Worm (Caenorhabditis elegans) whole organism, young adult: ENCODE data around the gene mrpl-53.

Experiments used
- B0261.1 ChIP-seq: sonication (generic microtip); optimal IDR thresholded peaks from 2 replicates; lab custom pipeline; 2016; ENCODE audit warnings: mild to moderate bottlenecking, missing genetic modification characterization, moderate library complexity, missing compliant biosample characterization
- B0336.3 ChIP-seq: fragments of 200-800 bp; sonication (Bioruptor generic); IDR thresholded peaks from 2 replicates; pipeline ENCODE4 v1.3.6; 2022; ENCODE audit warnings: missing genetic modification characterization, missing compliant biosample characterization
- D2030.7 ChIP-seq: fragments of 200-800 bp; sonication (Bioruptor generic); IDR thresholded peaks from 2 replicates; pipeline ENCODE4 v1.3.6; 2022; ENCODE audit warnings: missing genetic modification reagents, missing genetic modification characterization, missing compliant biosample characterization
- F23B12.7 ChIP-seq: sonication (generic microtip); optimal IDR thresholded peaks from 2 replicates; lab custom pipeline; 2017; ENCODE audit warnings: missing genetic modification characterization, mild to moderate bottlenecking, missing compliant biosample characterization, antibody characterized with exemption, moderate library complexity; ENCODE audit not compliant: insufficient read depth
- F39B2.1 ChIP-seq: fragments of 200-800 bp; sonication (Bioruptor generic); IDR thresholded peaks from 2 replicates; pipeline ENCODE4 v1.3.6; 2022; ENCODE audit warnings: missing genetic modification reagents, missing genetic modification characterization, missing compliant biosample characterization
- F55B11.4 ChIP-seq: sonication (generic microtip); optimal IDR thresholded peaks from 2 replicates; lab custom pipeline; 2016; ENCODE audit warnings: missing compliant biosample characterization, missing genetic modification characterization, borderline replicate concordance; ENCODE audit not compliant: insufficient read depth
- F57A8.1 ChIP-seq: fragments of 200-800 bp; sonication (Bioruptor generic); optimal IDR thresholded peaks from 2 replicates; lab custom pipeline; 2018; ENCODE audit warnings: mild to moderate bottlenecking, missing genetic modification characterization, moderate library complexity, missing compliant biosample characterization
- F57C9.4 ChIP-seq: sonication (generic microtip); optimal IDR thresholded peaks from 2 replicates; lab custom pipeline; 2017; ENCODE audit warnings: mild to moderate bottlenecking, missing genetic modification characterization, missing compliant biosample characterization
- K11D2.4 ChIP-seq: fragments of 200-800 bp; sonication (Bioruptor generic); IDR thresholded peaks from 2 replicates; pipeline ENCODE4 v1.3.6; 2022; ENCODE audit warnings: missing genetic modification reagents, missing genetic modification characterization, missing compliant biosample characterization
- K12H6.12 ChIP-seq: fragments of 200-800 bp; sonication (Bioruptor generic); optimal IDR thresholded peaks from 2 replicates; lab custom pipeline; 2018; ENCODE audit warnings: mild to moderate bottlenecking, missing genetic modification characterization, missing compliant biosample characterization
- Y56A3A.18 ChIP-seq: fragments of 200-800 bp; sonication (Bioruptor generic); IDR thresholded peaks from 2 replicates; pipeline ENCODE4 v1.3.6; 2022; ENCODE audit warnings: missing genetic modification reagents, missing genetic modification characterization, missing compliant biosample characterization
- ZK185.1 ChIP-seq: sonication (generic microtip); optimal IDR thresholded peaks from 2 replicates; lab custom pipeline; 2016; ENCODE audit warnings: mild to moderate bottlenecking, missing genetic modification characterization, missing compliant biosample characterization; ENCODE audit not compliant: poor library complexity, severe bottlenecking
- akir-1 ChIP-seq: fragments of 200-800 bp; sonication (Bioruptor generic); optimal IDR thresholded peaks from 2 replicates; lab custom pipeline; 2018; ENCODE audit warnings: mild to moderate bottlenecking, missing genetic modification characterization, moderate library complexity, missing compliant biosample characterization
- aptf-2 ChIP-seq: fragments of 200-800 bp; sonication (Bioruptor generic); conservative IDR thresholded peaks from 2 replicates; pipeline ENCODE4 v1.3.6; 2022; ENCODE audit warnings: missing genetic modification reagents, missing genetic modification characterization, missing compliant biosample characterization
- attf-3 ChIP-seq: fragments of 200-800 bp; sonication (Bioruptor generic); conservative IDR thresholded peaks from 2 replicates; pipeline ENCODE4 v1.3.6; 2022; ENCODE audit warnings: missing genetic modification reagents, missing genetic modification characterization, missing compliant biosample characterization
- bed-2 ChIP-seq: fragments of 200-800 bp; sonication (Bioruptor generic); IDR thresholded peaks from 2 replicates; pipeline ENCODE4 v1.3.6; 2022; ENCODE audit warnings: missing genetic modification reagents, missing genetic modification characterization, missing compliant biosample characterization
- ceh-27 ChIP-seq: fragments of 200-800 bp; sonication (Bioruptor generic); optimal IDR thresholded peaks from 2 replicates; lab custom pipeline; 2018; ENCODE audit warnings: mild to moderate bottlenecking, missing genetic modification characterization, moderate library complexity, missing compliant biosample characterization
- egl-44 ChIP-seq: fragments of 200-800 bp; sonication (Bioruptor generic); IDR thresholded peaks from 2 replicates; pipeline ENCODE4 v1.3.6; 2022; ENCODE audit warnings: missing genetic modification reagents, missing genetic modification characterization, missing compliant biosample characterization
- egrh-3 ChIP-seq: fragments of 200-800 bp; sonication (Bioruptor generic); IDR thresholded peaks from 2 replicates; pipeline ENCODE4 v1.3.6; 2022; ENCODE audit warnings: missing genetic modification reagents, missing genetic modification characterization, missing compliant biosample characterization
- hmg-1.2 ChIP-seq: fragments of 200-800 bp; sonication (Bioruptor generic); IDR thresholded peaks from 2 replicates; pipeline ENCODE4 v1.3.6; 2022; ENCODE audit warnings: missing genetic modification reagents, missing genetic modification characterization, missing compliant biosample characterization
- hrde-1 ChIP-seq: sonication (generic microtip); optimal IDR thresholded peaks from 2 replicates; lab custom pipeline; 2016; ENCODE audit warnings: missing genetic modification characterization, mild to moderate bottlenecking, missing compliant biosample characterization, moderate library complexity, missing genotype, missing genetic modification reagents, borderline replicate concordance
- let-607 ChIP-seq, 2 experiments: fragments of 200-800 bp in 1 of 2; sonication (Bioruptor generic) in 1 of 2; sonication (generic microtip) in 1 of 2; optimal IDR thresholded peaks; 2 replicates each; lab custom pipeline; 2016 to 2018; ENCODE audit warnings: mild to moderate bottlenecking in 2 of 2, missing compliant biosample characterization in 2 of 2, missing genetic modification characterization in 2 of 2, moderate library complexity in 2 of 2, missing genotype in 1 of 2
- lin-35 ChIP-seq, 3 experiments: fragments of 150-350 bp in 2 of 3; sonication (generic microtip) in 1 of 3; optimal IDR thresholded peaks; 2 replicates each; lab custom pipeline; 2014 to 2018; ENCODE audit warnings: missing biosample characterization in 3 of 3, missing genetic modification characterization in 3 of 3, missing genetic modification reagents in 3 of 3
- lin-40 ChIP-seq: sonication (generic microtip); optimal IDR thresholded peaks from 2 replicates; lab custom pipeline; 2016; ENCODE audit warnings: missing genetic modification characterization, mild to moderate bottlenecking, missing compliant biosample characterization, missing genotype, missing genetic modification reagents
- madf-10 ChIP-seq: sonication (generic microtip); optimal IDR thresholded peaks from 2 replicates; lab custom pipeline; 2016; ENCODE audit warnings: mild to moderate bottlenecking, missing genetic modification characterization, missing compliant biosample characterization
- madf-3 ChIP-seq: fragments of 200-800 bp; sonication (Bioruptor generic); IDR thresholded peaks from 2 replicates; pipeline ENCODE4 v1.3.6; 2022; ENCODE audit warnings: missing genetic modification reagents, missing genetic modification characterization, missing compliant biosample characterization
- madf-6 ChIP-seq: fragments of 200-800 bp; sonication (Bioruptor generic); IDR thresholded peaks from 2 replicates; pipeline ENCODE4 v1.3.6; 2022; ENCODE audit warnings: missing genetic modification reagents, missing genetic modification characterization, missing compliant biosample characterization
- mcd-1 ChIP-seq: fragments of 200-800 bp; sonication (Bioruptor generic); IDR thresholded peaks from 2 replicates; pipeline ENCODE4 v1.3.6; 2022; ENCODE audit warnings: missing genetic modification reagents, missing genetic modification characterization, missing compliant biosample characterization
- nfya-1 ChIP-seq: sonication (generic microtip); optimal IDR thresholded peaks from 2 replicates; lab custom pipeline; 2017; ENCODE audit warnings: antibody characterized with exemption, missing compliant biosample characterization, missing genetic modification characterization, borderline replicate concordance; ENCODE audit not compliant: insufficient read depth
- nfyb-1 ChIP-seq: fragments of 200-800 bp; sonication (Bioruptor generic); IDR thresholded peaks from 2 replicates; pipeline ENCODE4 v1.3.6; 2022; ENCODE audit warnings: missing genetic modification reagents, missing genetic modification characterization, missing compliant biosample characterization
- nhr-120 ChIP-seq: fragments of 200-800 bp; sonication (Bioruptor generic); IDR thresholded peaks from 2 replicates; pipeline ENCODE4 v1.3.6; 2022; ENCODE audit warnings: missing genetic modification characterization, missing compliant biosample characterization
- nhr-179 ChIP-seq: sonication (generic microtip); optimal IDR thresholded peaks from 2 replicates; lab custom pipeline; 2016; ENCODE audit warnings: mild to moderate bottlenecking, missing genetic modification characterization, missing compliant biosample characterization
- nhr-80 ChIP-seq: sonication (generic microtip); optimal IDR thresholded peaks from 2 replicates; lab custom pipeline; 2016; ENCODE audit warnings: missing genetic modification characterization, missing compliant biosample characterization
- nhr-90 ChIP-seq: sonication (generic microtip); optimal IDR thresholded peaks from 2 replicates; lab custom pipeline; 2016; ENCODE audit warnings: missing genotype, mild to moderate bottlenecking, missing genetic modification characterization, missing compliant biosample characterization
- pbrm-1 ChIP-seq: fragments of 200-800 bp; sonication (Bioruptor generic); IDR thresholded peaks from 2 replicates; pipeline ENCODE4 v1.3.6; 2022; ENCODE audit warnings: missing genetic modification reagents, missing genetic modification characterization, missing compliant biosample characterization
- rcor-1 ChIP-seq: fragments of 200-800 bp; sonication (Bioruptor generic); IDR thresholded peaks from 2 replicates; pipeline ENCODE4 v1.3.6; 2022; ENCODE audit warnings: missing genetic modification reagents, missing genetic modification characterization, missing compliant biosample characterization
- rec-8 ChIP-seq, 2 experiments: sonication (generic microtip); optimal IDR thresholded peaks; 2 replicates each; lab custom pipeline; 2016; ENCODE audit warnings: mild to moderate bottlenecking in 2 of 2, missing genetic modification characterization in 2 of 2, missing genetic modification reagents in 2 of 2, missing genotype in 2 of 2, missing biosample characterization in 1 of 2, missing compliant biosample characterization in 1 of 2, moderate library complexity in 1 of 2
- snpc-1.1 ChIP-seq: sonication (generic microtip); optimal IDR thresholded peaks from 2 replicates; lab custom pipeline; 2017; ENCODE audit warnings: missing genetic modification characterization, mild to moderate bottlenecking, missing compliant biosample characterization, antibody characterized with exemption, moderate library complexity, missing genotype, missing genetic modification reagents; ENCODE audit not compliant: insufficient read depth
- snpc-3.4 ChIP-seq: sonication (generic microtip); optimal IDR thresholded peaks from 2 replicates; lab custom pipeline; 2017; ENCODE audit warnings: missing genetic modification characterization, mild to moderate bottlenecking, missing compliant biosample characterization, antibody characterized with exemption, moderate library complexity, missing genotype, missing genetic modification reagents
- snpc-4 ChIP-seq, 5 experiments: fragments of 150-350 bp in 1 of 5; sonication (generic microtip) in 4 of 5; optimal IDR thresholded peaks; 2 replicates each; lab custom pipeline; 2014 to 2018; ENCODE audit warnings: missing genetic modification characterization in 5 of 5, missing biosample characterization in 3 of 5, antibody characterized with exemption in 2 of 5, mild to moderate bottlenecking in 2 of 5, missing compliant biosample characterization in 2 of 5, missing genotype in 2 of 5, moderate library complexity in 2 of 5, missing genetic modification reagents in 1 of 5
- tbp1 ChIP-seq: fragments of 200-800 bp; sonication (Bioruptor generic); optimal IDR thresholded peaks from 2 replicates; lab custom pipeline; 2018; ENCODE audit warnings: mild to moderate bottlenecking, missing genetic modification characterization, missing compliant biosample characterization
- unc-130 ChIP-seq: sonication (generic microtip); optimal IDR thresholded peaks from 2 replicates; lab custom pipeline; 2016; ENCODE audit warnings: missing genetic modification reagents, missing genetic modification characterization, missing compliant biosample characterization
- ztf-22 ChIP-seq: fragments of 200-800 bp; sonication (Bioruptor generic); optimal IDR thresholded peaks from 2 replicates; lab custom pipeline; 2018; ENCODE audit warnings: mild to moderate bottlenecking, missing genetic modification characterization, moderate library complexity, missing compliant biosample characterization
- ztf-25 ChIP-seq: fragments of 200-800 bp; sonication (Bioruptor generic); IDR thresholded peaks from 2 replicates; pipeline ENCODE4 v1.3.6; 2022; ENCODE audit warnings: missing genetic modification reagents, missing genetic modification characterization, missing compliant biosample characterization

Gene mrpl-53

DNA sequence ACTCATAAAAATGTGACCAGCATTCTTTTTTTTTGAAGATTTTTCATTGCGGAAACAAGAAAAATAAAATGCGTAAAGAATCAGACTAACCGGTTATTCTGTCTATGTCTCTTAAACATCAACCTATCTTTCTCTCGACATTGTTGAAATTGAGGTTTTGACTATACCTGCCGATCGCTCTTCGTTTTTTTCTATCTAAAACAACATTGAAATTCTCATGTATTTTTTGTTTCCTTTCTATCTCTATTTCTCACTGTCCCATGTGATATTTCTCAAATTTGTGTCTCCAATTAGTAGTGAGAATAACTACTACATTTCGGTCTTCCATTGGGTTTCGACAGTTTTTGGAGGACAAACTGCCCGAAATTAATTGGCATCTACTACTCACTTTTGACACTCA is 36.5 kb upstream of the mrpl-53 start:
- TF ChIP-seq ceh-27 (GFP tag; lab: Kevin White, UChicago), result peak; percentile 23
- TF ChIP-seq K12H6.12 (tag; lab: Kevin White, UChicago), result no peak
- TF ChIP-seq hrde-1 (tag; lab: Kevin White, UChicago), result no peak
- TF ChIP-seq lin-40 (tag; lab: Kevin White, UChicago), result peak; percentile 12
- no peak for TF ChIP-seq snpc-3.4 (tag; lab: Kevin White, UChicago)
- TF ChIP-seq unc-130, result no peak
- no peak for TF ChIP-seq nhr-120
- no peak for TF ChIP-seq pbrm-1 (GFP tag; lab: Robert Waterston, UW)

ce11 chrII:9566045-9566444 is 31.4 kb upstream of the mrpl-53 start:
- TF ChIP-seq egl-44 (GFP tag; lab: Robert Waterston, UW), result peak; percentile 79
- TF ChIP-seq ZK185.1 (tag; lab: Kevin White, UChicago), result peak; percentile 56
- no peak for TF ChIP-seq akir-1
- TF ChIP-seq attf-3 (GFP tag; lab: Robert Waterston, UW), result peak; percentile 72
- TF ChIP-seq nfya-1 (tag; lab: Kevin White, UChicago), result no peak
- peak in 1 of 2 experiments; percentile 48 for TF ChIP-seq let-607 (tag; optimal IDR thresholded peaks at IDR 0.05; lab: Kevin White, UChicago)
- peak; percentile 67 for TF ChIP-seq D2030.7
- TF ChIP-seq ztf-25 (GFP tag; lab: Robert Waterston, UW), result peak; percentile 97
- TF ChIP-seq B0336.3 (GFP tag; lab: Robert Waterston, UW), result peak; percentile 50; the same call in 1 of the 2 replicates
- TF ChIP-seq lin-35 (GFP tag; optimal IDR thresholded peaks at IDR 0.05; lab: Kevin White, UChicago), result peak in 1 of 3 experiments; percentile 3
- TF ChIP-seq mcd-1 (GFP tag; lab: Robert Waterston, UW), result peak; percentile 63
- TF ChIP-seq madf-6 (GFP tag; lab: Robert Waterston, UW), result peak; percentile 65
- peak; percentile 87 for TF ChIP-seq nfyb-1
- no peak for TF ChIP-seq F57C9.4 (tag; lab: Kevin White, UChicago)
- 0 out of 2 replicates have a peak, but pooled peaks have one; percentile 65 for TF ChIP-seq aptf-2 (GFP tag; lab: Robert Waterston, UW)
- no peak for TF ChIP-seq bed-2 (GFP tag; lab: Robert Waterston, UW)
- TF ChIP-seq madf-3 (GFP tag; lab: Robert Waterston, UW), result 0 out of 2 replicates have a peak, but pooled peaks have one; percentile 68
- peak; percentile 98 for TF ChIP-seq tbp1 (GFP tag; lab: Kevin White, UChicago)
- TF ChIP-seq madf-10, result peak; percentile 53
- peak; percentile 84 for TF ChIP-seq F23B12.7
- peak; percentile 72 for TF ChIP-seq rcor-1 (GFP tag; lab: Robert Waterston, UW)
- TF ChIP-seq snpc-3.4 (tag; lab: Kevin White, UChicago), result peak; percentile 88
- peak; percentile 93 for TF ChIP-seq B0261.1 (tag; lab: Kevin White, UChicago)
- TF ChIP-seq K11D2.4, result 0 out of 2 replicates have a peak, but pooled peaks have one; percentile 55
- TF ChIP-seq rec-8 (tag; optimal IDR thresholded peaks at IDR 0.05; lab: Kevin White, UChicago), result peak; percentile 64 to 90
- no peak for TF ChIP-seq F55B11.4
- no peak for TF ChIP-seq snpc-1.1 (tag; lab: Kevin White, UChicago)
- peak; percentile 90 for TF ChIP-seq nhr-90 (tag; lab: Kevin White, UChicago)
- TF ChIP-seq nhr-80 (tag; lab: Kevin White, UChicago), result peak; percentile 31
- no peak for TF ChIP-seq ztf-22 (GFP tag; lab: Kevin White, UChicago)
- no peak for TF ChIP-seq F39B2.1 (GFP tag; lab: Robert Waterston, UW)
- TF ChIP-seq egrh-3 (GFP tag; lab: Robert Waterston, UW), result peak; percentile 29; the same call in 1 of the 2 replicates
- peak; percentile 72 for TF ChIP-seq hmg-1.2 (GFP tag; lab: Robert Waterston, UW)
- TF ChIP-seq Y56A3A.18 (GFP tag; lab: Robert Waterston, UW), result peak; percentile 77; the same call in 1 of the 2 replicates
- peak; percentile 63 for TF ChIP-seq snpc-4 (GFP tag; optimal IDR thresholded peaks at IDR 0.05; lab: Kevin White, UChicago)
- peak in 3 of 4 experiments; percentile 44 to 74 (median 65) for TF ChIP-seq snpc-4 (tag; optimal IDR thresholded peaks at IDR 0.05; lab: Kevin White, UChicago)
- TF ChIP-seq F57A8.1 (GFP tag; lab: Kevin White, UChicago), result peak; percentile 90
- no peak for TF ChIP-seq nhr-179 (tag; lab: Kevin White, UChicago)
